Fruit fly (Drosophila melanogaster): ENCODE measurements around the gene Pdk1.

Pdk1 gene

dm6 chr3L:177938-178337, 48.7 kb downstream of the Pdk1 start:
- peak; percentile 65 for TF ChIP-seq bbx (GFP tag; IDR thresholded peaks at IDR 0.05; ENCODE audit: partially characterized antibody)
- 0 out of 3 replicates have a peak, but pooled peaks have one; percentile 10 for TF ChIP-seq sr (GFP tag; IDR thresholded peaks at IDR 0.05)
- TF ChIP-seq BEAF-32 (GFP tag; optimal IDR thresholded peaks at IDR 0.05) = peak; percentile 40
- no peak for TF ChIP-seq CG10654 (GFP tag; optimal IDR thresholded peaks at IDR 0.05)
- TF ChIP-seq ken (GFP tag; IDR thresholded peaks at IDR 0.05) = 0 out of 3 replicates have a peak, but pooled peaks have one; percentile 10
- TF ChIP-seq gce (GFP tag; IDR thresholded peaks at IDR 0.05) = no peak
- 0 out of 3 replicates have a peak, but pooled peaks have one; percentile 33 for TF ChIP-seq CG16813 (GFP tag; IDR thresholded peaks at IDR 0.05; ENCODE audit: partially characterized antibody)
- no peak for TF ChIP-seq CG10565 (GFP tag; optimal IDR thresholded peaks at IDR 0.05)
- no peak for TF ChIP-seq CG5245 (GFP tag; optimal IDR thresholded peaks at IDR 0.05)
- no peak for TF ChIP-seq CG17385 (GFP tag; optimal IDR thresholded peaks at IDR 0.05)
- no peak for TF ChIP-seq CG14710 (tag; optimal IDR thresholded peaks at IDR 0.05)
- TF ChIP-seq CG6791 (GFP tag; IDR thresholded peaks at IDR 0.05; ENCODE audit: partially characterized antibody) = peak; percentile 59; the same call in 1 of the 3 replicates
- TF ChIP-seq ato (GFP tag; IDR thresholded peaks at IDR 0.05; ENCODE audit: partially characterized antibody) = 0 out of 2 replicates have a peak, but pooled peaks have one; percentile 37
- TF ChIP-seq stwl (tag; optimal IDR thresholded peaks at IDR 0.05) = no peak
- peak; percentile 70 for TF ChIP-seq Dll (GFP tag; IDR thresholded peaks at IDR 0.05; ENCODE audit: partially characterized antibody)
- peak; percentile 38; the same call in 1 of the 2 replicates for TF ChIP-seq Scr (GFP tag; IDR thresholded peaks at IDR 0.05; ENCODE audit: partially characterized antibody)
- TF ChIP-seq CG15601 (tag; optimal IDR thresholded peaks at IDR 0.05) = no peak
- TF ChIP-seq CG7963 (GFP tag; IDR thresholded peaks at IDR 0.05; ENCODE audit: partially characterized antibody) = peak; percentile 29; the same call in 1 of the 3 replicates
- no peak for TF ChIP-seq hth (optimal IDR thresholded peaks at IDR 0.05)
- TF ChIP-seq Hmr (GFP tag; optimal IDR thresholded peaks at IDR 0.05) = no peak
- TF ChIP-seq knrl (GFP tag; IDR thresholded peaks at IDR 0.05; ENCODE audit: partially characterized antibody) = peak; percentile 37; the same call in 1 of the 3 replicates
- TF ChIP-seq gcm (GFP tag; optimal IDR thresholded peaks at IDR 0.05) = peak; percentile 29
- peak; percentile 36; the same call in 1 of the 2 replicates for TF ChIP-seq sna (GFP tag; IDR thresholded peaks at IDR 0.05; ENCODE audit: partially characterized antibody)
- peak; percentile 67 for TF ChIP-seq Sry-β (GFP tag; optimal IDR thresholded peaks at IDR 0.05)
- TF ChIP-seq Sry-δ (GFP tag; optimal IDR thresholded peaks at IDR 0.05) = peak; percentile 7
- TF ChIP-seq CG14050 (GFP tag; IDR thresholded peaks at IDR 0.05) = no peak
- no peak for TF ChIP-seq Adf1 (GFP tag; IDR thresholded peaks at IDR 0.05)
- 0 out of 3 replicates have a peak, but pooled peaks have one; percentile 21 for TF ChIP-seq HLH4C (GFP tag; IDR thresholded peaks at IDR 0.05; ENCODE audit: partially characterized antibody)
- TF ChIP-seq CG42726 (GFP tag; IDR thresholded peaks at IDR 0.05; ENCODE audit: partially characterized antibody) = no peak
- 0 out of 4 replicates have a peak, but pooled peaks have one; percentile 33 for TF ChIP-seq chinmo (GFP tag; IDR thresholded peaks at IDR 0.05; ENCODE audit: partially characterized antibody)
- TF ChIP-seq fd102C (GFP tag; optimal IDR thresholded peaks at IDR 0.05) = no peak
- no peak for TF ChIP-seq CG4617 (GFP tag; optimal IDR thresholded peaks at IDR 0.05; ENCODE audit: borderline replicate concordance)
- TF ChIP-seq dati (GFP tag; IDR thresholded peaks at IDR 0.05) = no peak
- no peak for TF ChIP-seq NK7.1 (GFP tag; optimal IDR thresholded peaks at IDR 0.05)
- 0 out of 2 replicates have a peak, but pooled peaks have one; percentile 17 for TF ChIP-seq vvl (GFP tag; IDR thresholded peaks at IDR 0.05)
- no peak for TF ChIP-seq CG30403 (GFP tag; optimal IDR thresholded peaks at IDR 0.05)
- TF ChIP-seq CG34422 (GFP tag; IDR thresholded peaks at IDR 0.05) = no peak
- 0 out of 3 replicates have a peak, but pooled peaks have one; percentile 15 for TF ChIP-seq row (GFP tag; IDR thresholded peaks at IDR 0.05)
- no peak for TF ChIP-seq bsh (GFP tag; optimal IDR thresholded peaks at IDR 0.05)
- TF ChIP-seq Doc3 (GFP tag; IDR thresholded peaks at IDR 0.05; ENCODE audit: partially characterized antibody) = peak; percentile 25; the same call in 1 of the 3 replicates
- TF ChIP-seq zen2 (GFP tag; IDR thresholded peaks at IDR 0.05; ENCODE audit: partially characterized antibody) = 0 out of 3 replicates have a peak, but pooled peaks have one; percentile 29
- no peak for TF ChIP-seq so (GFP tag; IDR thresholded peaks at IDR 0.05)
- TF ChIP-seq Rx (GFP tag; IDR thresholded peaks at IDR 0.05) = 0 out of 2 replicates have a peak, but pooled peaks have one; percentile 3
- TF ChIP-seq slp2 (GFP tag; optimal IDR thresholded peaks at IDR 0.05) = no peak
- no peak for TF ChIP-seq CG31441 (GFP tag; IDR thresholded peaks at IDR 0.05)
- TF ChIP-seq Opbp (GFP tag; IDR thresholded peaks at IDR 0.05; ENCODE audit: partially characterized antibody) = peak; percentile 57; the same call in 1 of the 3 replicates
- TF ChIP-seq CG2889 (GFP tag; IDR thresholded peaks at IDR 0.05) = no peak

Measured in whole organism, embryonic.